Worm (Caenorhabditis elegans) whole organism, L1 larva: Measurements from ENCODE around the gene ZK669.5.
A peak's percentile ranks its signal among the peaks of the same experiment; 100 is the strongest.

Experiments
- C04F5.9 ChIP-seq: sonication (generic microtip); optimal IDR thresholded peaks from 2 replicates; lab custom pipeline; 2016; ENCODE audit warnings: missing genetic modification characterization, missing compliant biosample characterization
- C16A3.4 ChIP-seq: fragments of 150-350 bp; optimal IDR thresholded peaks from 2 replicates; lab custom pipeline; 2014; ENCODE audit warnings: missing biosample characterization, missing genetic modification characterization
- C34B4.2 ChIP-seq: sonication (generic microtip); optimal IDR thresholded peaks from 2 replicates; lab custom pipeline; 2017; ENCODE audit warnings: mild to moderate bottlenecking, missing genetic modification characterization, missing compliant biosample characterization
- Y116A8C.19 ChIP-seq: sonication (generic microtip); optimal IDR thresholded peaks from 2 replicates; lab custom pipeline; 2016; ENCODE audit warnings: missing compliant biosample characterization, missing genetic modification characterization, borderline replicate concordance
- aha-1 ChIP-seq: fragments of 150-350 bp; optimal IDR thresholded peaks from 2 replicates; lab custom pipeline; 2014; ENCODE audit warnings: missing biosample characterization, missing genetic modification characterization
- alr-1 ChIP-seq: fragments of 200-800 bp; sonication (Bioruptor generic); optimal IDR thresholded peaks from 2 replicates; lab custom pipeline; 2018; ENCODE audit warnings: borderline replicate concordance, mild to moderate bottlenecking, missing genetic modification characterization, missing compliant biosample characterization
- aly-2 ChIP-seq: fragments of 150-350 bp; optimal IDR thresholded peaks from 2 replicates; lab custom pipeline; 2014; ENCODE audit warnings: missing biosample characterization, missing genetic modification characterization
- ama-1 ChIP-seq: fragments of 150-350 bp; optimal IDR thresholded peaks from 2 replicates; lab custom pipeline; 2014
- blmp-1 ChIP-seq: fragments of 150-350 bp; optimal IDR thresholded peaks from 2 replicates; lab custom pipeline; 2014; ENCODE audit warnings: missing biosample characterization, missing genetic modification characterization
- ceh-82 ChIP-seq, 3 experiments: fragments of 150-350 bp in 1 of 3; sonication (generic microtip) in 2 of 3; optimal IDR thresholded peaks; 2 replicates each; lab custom pipeline; 2014 to 2017; ENCODE audit warnings: missing biosample characterization in 3 of 3, missing genetic modification characterization in 3 of 3
- ceh-88 ChIP-seq: fragments of 200-800 bp; sonication (Bioruptor generic); IDR thresholded peaks from 2 replicates; pipeline ENCODE4 v1.3.6; 2022; ENCODE audit warnings: missing genetic modification characterization, missing compliant biosample characterization
- dpl-1 ChIP-seq, 3 experiments: fragments of 150-350 bp in 2 of 3; sonication (generic microtip) in 1 of 3; optimal IDR thresholded peaks; 2 replicates each; lab custom pipeline; 2014 to 2017; ENCODE audit warnings: missing biosample characterization in 3 of 3, missing genetic modification characterization in 3 of 3, missing genetic modification reagents in 3 of 3
- dsc-1 ChIP-seq: sonication (generic microtip); optimal IDR thresholded peaks from 2 replicates; lab custom pipeline; 2016; ENCODE audit warnings: mild to moderate bottlenecking, missing genetic modification characterization, missing compliant biosample characterization
- egl-27 ChIP-seq, 2 experiments: fragments of 150-350 bp in 1 of 2; sonication (generic microtip); optimal IDR thresholded peaks; 3 replicates each; lab custom pipeline; 2017 to 2018; ENCODE audit warnings: missing biosample characterization in 2 of 2, missing genetic modification characterization in 2 of 2, missing genetic modification reagents in 2 of 2
- fkh-10 ChIP-seq: sonication (generic microtip); optimal IDR thresholded peaks from 2 replicates; lab custom pipeline; 2017; ENCODE audit warnings: missing biosample characterization, missing genetic modification reagents, missing genetic modification characterization
- fkh-4 ChIP-seq: sonication (generic microtip); optimal IDR thresholded peaks from 2 replicates; lab custom pipeline; 2016; ENCODE audit warnings: missing compliant biosample characterization, missing genetic modification characterization, borderline replicate concordance
- fkh-8 ChIP-seq: sonication (generic microtip); optimal IDR thresholded peaks from 2 replicates; lab custom pipeline; 2016; ENCODE audit warnings: mild to moderate bottlenecking, missing genetic modification characterization, missing compliant biosample characterization
- fos-1 ChIP-seq: fragments of 150-350 bp; optimal IDR thresholded peaks from 2 replicates; lab custom pipeline; 2014; ENCODE audit warnings: missing biosample characterization, missing genetic modification characterization
- grh-1 ChIP-seq: fragments of 200-800 bp; sonication (Bioruptor generic); IDR thresholded peaks from 2 replicates; pipeline ENCODE4 v1.3.6; 2022; ENCODE audit warnings: missing genetic modification reagents, missing genetic modification characterization, missing compliant biosample characterization
- hlh-17 ChIP-seq: fragments of 200-800 bp; sonication (Bioruptor generic); optimal IDR thresholded peaks from 2 replicates; lab custom pipeline; 2018; ENCODE audit warnings: missing genetic modification characterization, mild to moderate bottlenecking, missing compliant biosample characterization, moderate library complexity, borderline replicate concordance
- irx-1 ChIP-seq: sonication (generic microtip); optimal IDR thresholded peaks from 2 replicates; lab custom pipeline; 2016; ENCODE audit warnings: missing genetic modification characterization, missing compliant biosample characterization
- jun-1 ChIP-seq: fragments of 150-350 bp; optimal IDR thresholded peaks from 2 replicates; lab custom pipeline; 2014; ENCODE audit warnings: missing biosample characterization, missing genetic modification reagents, missing genetic modification characterization
- lin-39 ChIP-seq: fragments of 150-350 bp; optimal IDR thresholded peaks from 2 replicates; lab custom pipeline; 2014; ENCODE audit warnings: missing biosample characterization, missing genetic modification reagents, missing genetic modification characterization
- lir-3 ChIP-seq: sonication (generic microtip); optimal IDR thresholded peaks from 2 replicates; lab custom pipeline; 2016; ENCODE audit warnings: mild to moderate bottlenecking, missing genetic modification characterization, moderate library complexity, missing compliant biosample characterization; ENCODE audit not compliant: poor library complexity
- mab-9 ChIP-seq: fragments of 200-800 bp; sonication (Bioruptor generic); IDR thresholded peaks from 2 replicates; pipeline ENCODE4 v1.3.6; 2022; ENCODE audit warnings: missing genetic modification reagents, missing genetic modification characterization, missing compliant biosample characterization
- mef-2 ChIP-seq: fragments of 150-350 bp; optimal IDR thresholded peaks from 2 replicates; lab custom pipeline; 2014; ENCODE audit warnings: missing biosample characterization, missing genetic modification characterization
- mep-1 ChIP-seq: fragments of 150-350 bp; optimal IDR thresholded peaks from 2 replicates; lab custom pipeline; 2014; ENCODE audit warnings: missing biosample characterization, missing genetic modification characterization
- nhr-11 ChIP-seq: fragments of 150-350 bp; optimal IDR thresholded peaks from 2 replicates; lab custom pipeline; 2014; ENCODE audit warnings: missing biosample characterization, missing genetic modification characterization
- nhr-12 ChIP-seq: sonication (generic microtip); optimal IDR thresholded peaks from 2 replicates; lab custom pipeline; 2017; ENCODE audit warnings: missing biosample characterization, missing genetic modification characterization
- nhr-19 ChIP-seq: fragments of 200-800 bp; sonication (Bioruptor generic); conservative IDR thresholded peaks from 2 replicates; pipeline ENCODE4 v1.3.6; 2022; ENCODE audit warnings: missing genetic modification characterization, missing compliant biosample characterization
- nhr-20 ChIP-seq: sonication (generic microtip); optimal IDR thresholded peaks from 2 replicates; lab custom pipeline; 2016; ENCODE audit warnings: mild to moderate bottlenecking, missing genetic modification characterization, missing compliant biosample characterization
- nhr-237 ChIP-seq: fragments of 150-350 bp; optimal IDR thresholded peaks from 2 replicates; lab custom pipeline; 2014; ENCODE audit warnings: missing biosample characterization, missing genetic modification characterization
- nhr-47 ChIP-seq: sonication (generic microtip); optimal IDR thresholded peaks from 2 replicates; lab custom pipeline; 2016; ENCODE audit warnings: mild to moderate bottlenecking, missing genetic modification characterization, moderate library complexity, missing compliant biosample characterization
- nhr-71 ChIP-seq: sonication (generic microtip); optimal IDR thresholded peaks from 2 replicates; lab custom pipeline; 2016; ENCODE audit warnings: mild to moderate bottlenecking, missing genetic modification characterization, moderate library complexity, missing compliant biosample characterization
- nhr-76 ChIP-seq: sonication (generic microtip); optimal IDR thresholded peaks from 2 replicates; lab custom pipeline; 2017; ENCODE audit warnings: missing biosample characterization, missing genetic modification characterization
- nhr-77 ChIP-seq: fragments of 150-350 bp; optimal IDR thresholded peaks from 2 replicates; lab custom pipeline; 2014; ENCODE audit warnings: missing biosample characterization, missing genetic modification characterization
- nhr-90 ChIP-seq: sonication (generic microtip); optimal IDR thresholded peaks from 2 replicates; lab custom pipeline; 2016; ENCODE audit warnings: mild to moderate bottlenecking, missing genetic modification characterization, missing compliant biosample characterization; ENCODE audit not compliant: poor library complexity
- pag-3 ChIP-seq: sonication (generic microtip); optimal IDR thresholded peaks from 2 replicates; lab custom pipeline; 2017; ENCODE audit warnings: missing genetic modification characterization, mild to moderate bottlenecking, missing compliant biosample characterization, antibody characterized with exemption, borderline replicate concordance; ENCODE audit not compliant: insufficient read depth
- pqm-1 ChIP-seq: sonication (generic microtip); optimal IDR thresholded peaks from 3 replicates; lab custom pipeline; 2017; ENCODE audit warnings: missing biosample characterization, missing genetic modification characterization
- skn-1 ChIP-seq: fragments of 150-350 bp; optimal IDR thresholded peaks from 2 replicates; lab custom pipeline; 2014; ENCODE audit warnings: missing biosample characterization, missing genetic modification characterization
- snpc-4 ChIP-seq: fragments of 150-350 bp; optimal IDR thresholded peaks from 2 replicates; lab custom pipeline; 2014; ENCODE audit warnings: missing biosample characterization, missing genetic modification characterization
- sox-4 ChIP-seq: sonication (generic microtip); optimal IDR thresholded peaks from 2 replicates; lab custom pipeline; 2016; ENCODE audit warnings: missing genetic modification characterization, missing compliant biosample characterization
- sup-37 ChIP-seq: fragments of 200-800 bp; sonication (Bioruptor generic); optimal IDR thresholded peaks from 2 replicates; lab custom pipeline; 2018; ENCODE audit warnings: mild to moderate bottlenecking, missing genetic modification characterization, missing compliant biosample characterization
- tbx-2 ChIP-seq: sonication (generic microtip); optimal IDR thresholded peaks from 2 replicates; lab custom pipeline; 2016; ENCODE audit warnings: missing genetic modification characterization, missing compliant biosample characterization
- tlp-1 ChIP-seq: fragments of 150-350 bp; optimal IDR thresholded peaks from 2 replicates; lab custom pipeline; 2014; ENCODE audit warnings: missing biosample characterization, missing genetic modification characterization
- unc-30 ChIP-seq: sonication (generic microtip); optimal IDR thresholded peaks from 2 replicates; lab custom pipeline; 2017; ENCODE audit warnings: missing biosample characterization, missing genetic modification characterization
- unc-62 ChIP-seq: fragments of 150-350 bp; optimal IDR thresholded peaks from 2 replicates; lab custom pipeline; 2014; ENCODE audit warnings: missing biosample characterization, missing genetic modification reagents, missing genetic modification characterization
- unc-86 ChIP-seq: sonication (generic microtip); optimal IDR thresholded peaks from 2 replicates; lab custom pipeline; 2016; ENCODE audit warnings: missing genetic modification characterization, missing compliant biosample characterization
- vab-15 ChIP-seq: sonication (generic microtip); optimal IDR thresholded peaks from 2 replicates; lab custom pipeline; 2017; ENCODE audit warnings: missing genotype, mild to moderate bottlenecking, missing genetic modification characterization, missing compliant biosample characterization
- xbp-1 ChIP-seq: sonication (generic microtip); optimal IDR thresholded peaks from 2 replicates; lab custom pipeline; 2016; ENCODE audit warnings: missing genetic modification characterization, missing compliant biosample characterization
- zag-1 ChIP-seq: fragments of 150-350 bp; optimal IDR thresholded peaks from 2 replicates; lab custom pipeline; 2014; ENCODE audit warnings: missing biosample characterization, missing genetic modification characterization
- zip-4 ChIP-seq: fragments of 200-800 bp; sonication (Bioruptor generic); optimal IDR thresholded peaks from 2 replicates; lab custom pipeline; 2018; ENCODE audit warnings: mild to moderate bottlenecking, missing genetic modification characterization, moderate library complexity, missing compliant biosample characterization
- ztf-11 ChIP-seq, 2 experiments: sonication (generic microtip); optimal IDR thresholded peaks; 2 replicates each; lab custom pipeline; 2016 to 2017; ENCODE audit warnings: missing genetic modification characterization in 2 of 2, missing biosample characterization in 1 of 2, missing compliant biosample characterization in 1 of 2

ZK669.5 gene

DNA sequence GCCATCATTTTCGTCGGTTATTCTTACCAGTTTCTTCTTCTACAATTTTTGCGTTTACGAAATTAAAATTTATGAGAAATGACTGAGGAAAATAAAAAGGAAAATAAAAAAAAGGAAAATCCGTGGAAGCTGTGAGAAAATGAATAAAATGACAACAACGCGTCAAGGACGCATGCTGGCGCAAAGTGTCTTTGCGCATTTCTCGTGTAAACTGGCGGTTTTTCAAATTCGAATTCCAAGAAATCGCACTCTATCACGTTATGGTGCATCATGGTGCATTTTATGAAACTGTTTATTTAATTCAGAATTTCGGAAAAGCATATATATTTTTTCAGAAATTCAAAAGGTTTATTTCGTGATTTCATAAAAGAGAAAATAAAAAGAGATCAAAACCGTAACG, 1.5 kb downstream of the ZK669.5 start, which contains the start of gene dbt-1:
Gene dbt-1, minus strand, starts transcription at position 39 of the 400 bp plus-strand sequence.
- TF ChIP-seq pqm-1 (tag; lab: Kevin White, UChicago) (no peak), tlp-1 (tag; lab: Kevin White, UChicago) (no peak), lir-3 (tag; lab: Kevin White, UChicago) (peak; percentile 63), Y116A8C.19 (tag; lab: Kevin White, UChicago) (no peak), dpl-1 (GFP tag; optimal IDR thresholded peaks at IDR 0.05; lab: Kevin White, UChicago) (peak; percentile 97 to 99 (median 98)), fos-1 (tag; lab: Kevin White, UChicago) (peak; percentile 48), skn-1 (peak; percentile 82), alr-1 (tag; lab: Kevin White, UChicago) (no peak), pag-3 (tag; lab: Kevin White, UChicago) (no peak), sup-37 (GFP tag; lab: Kevin White, UChicago) (peak; percentile 76), mep-1 (tag; lab: Kevin White, UChicago) (peak; percentile 94), unc-86 (peak; percentile 83), ztf-11 (tag; optimal IDR thresholded peaks at IDR 0.05; lab: Kevin White, UChicago) (peak in 1 of 2 experiments; percentile 56), nhr-237 (tag; lab: Kevin White, UChicago) (peak; percentile 36), fkh-8 (tag; lab: Kevin White, UChicago) (peak; percentile 73), ceh-88 (peak; percentile 59), nhr-90 (tag; lab: Kevin White, UChicago) (peak; percentile 88), nhr-76 (tag; lab: Kevin White, UChicago) (no peak), jun-1 (tag; lab: Kevin White, UChicago) (peak; percentile 83), irx-1 (tag; lab: Kevin White, UChicago) (peak; percentile 90), C04F5.9 (tag; lab: Kevin White, UChicago) (peak; percentile 82), grh-1 (GFP tag; lab: Robert Waterston, UW) (peak; percentile 92), nhr-11 (peak; percentile 88), aly-2 (peak; percentile 87), fkh-4 (tag; lab: Kevin White, UChicago) (peak; percentile 64), nhr-19 (peak; percentile 90), hlh-17 (GFP tag; lab: Kevin White, UChicago) (no peak), dsc-1 (peak; percentile 94), egl-27 (tag; optimal IDR thresholded peaks at IDR 0.05; lab: Kevin White, UChicago) (no peak), unc-30 (tag; lab: Kevin White, UChicago) (peak; percentile 23), mab-9 (GFP tag; lab: Robert Waterston, UW) (no peak; the same call in 1 of the 2 replicates), nhr-47 (tag; lab: Kevin White, UChicago) (peak; percentile 95), sox-4 (tag; lab: Kevin White, UChicago) (peak; percentile 82), zag-1 (tag; lab: Kevin White, UChicago) (no peak), ceh-82 (tag; optimal IDR thresholded peaks at IDR 0.05; lab: Kevin White, UChicago) (peak; percentile 57 to 84 (median 81)), tbx-2 (tag; lab: Kevin White, UChicago) (peak; percentile 92), nhr-12 (tag; lab: Kevin White, UChicago) (no peak), C34B4.2 (tag; lab: Kevin White, UChicago) (no peak), xbp-1 (tag; lab: Kevin White, UChicago) (peak; percentile 89), mef-2 (tag; lab: Kevin White, UChicago) (peak; percentile 1), vab-15 (tag; lab: Kevin White, UChicago) (no peak), blmp-1 (peak; percentile 64), fkh-10 (GFP tag; lab: Kevin White, UChicago) (no peak), lin-39 (tag; lab: Kevin White, UChicago) (peak; percentile 86), snpc-4 (tag; lab: Kevin White, UChicago) (peak; percentile 76), C16A3.4 (peak; percentile 75), ama-1 (lab: Kevin White, UChicago) (peak; percentile 66), unc-62 (no peak), nhr-20 (tag; lab: Kevin White, UChicago) (peak; percentile 89), zip-4 (GFP tag; lab: Kevin White, UChicago) (peak; percentile 73), aha-1 (tag; lab: Kevin White, UChicago) (no peak), nhr-77 (peak; percentile 50), nhr-71 (tag; lab: Kevin White, UChicago) (peak; percentile 93)
